Fruit fly (Drosophila melanogaster) whole organism, wandering third instar larva: ENCODE data around the gene RpL7.

Experiments
- Abd-B ChIP-seq: fragments of >200 bp; optimal IDR thresholded peaks from 2 replicates; lab custom pipeline; 2017; ENCODE audit warnings: missing biosample characterization, missing genetic modification characterization
- CG32264 ChIP-seq: fragments of 200-800 bp; sonication (Bioruptor generic); optimal IDR thresholded peaks from 2 replicates; lab custom pipeline; 2016; ENCODE audit warnings: missing biosample characterization, missing genetic modification characterization
- CG9705 ChIP-seq: fragments of 200-800 bp; sonication (Bioruptor generic); optimal IDR thresholded peaks from 2 replicates; lab custom pipeline; 2018; ENCODE audit warnings: missing biosample characterization, mild to moderate bottlenecking, missing genetic modification characterization
- CrebA ChIP-seq: fragments of 200-800 bp; sonication (Bioruptor generic); optimal IDR thresholded peaks from 2 replicates; lab custom pipeline; 2016; ENCODE audit warnings: missing biosample characterization, mild to moderate bottlenecking, missing genetic modification characterization, borderline replicate concordance
- Dfd ChIP-seq: fragments of >200 bp; optimal IDR thresholded peaks from 2 replicates; lab custom pipeline; 2017; ENCODE audit warnings: missing biosample characterization, missing genetic modification characterization
- Dif ChIP-seq: fragments of 200-275, 200-300 bp; sonication (Bioruptor generic); optimal IDR thresholded peaks from 2 replicates; lab custom pipeline; 2018; ENCODE audit warnings: missing biosample characterization, missing genetic modification characterization; ENCODE audit not compliant: partially characterized antibody
- GATAd ChIP-seq: sonication (Bioruptor generic); optimal IDR thresholded peaks from 2 replicates; lab custom pipeline; 2016; ENCODE audit warnings: missing biosample characterization, missing genetic modification characterization
- HLH106 ChIP-seq: fragments of 200-800 bp; optimal IDR thresholded peaks from 3 replicates; lab custom pipeline; 2019; ENCODE audit warnings: missing biosample characterization, mild to moderate bottlenecking, missing genetic modification characterization, moderate library complexity
- Hr78 ChIP-seq: fragments of >200 bp; optimal IDR thresholded peaks from 2 replicates; lab custom pipeline; 2017; ENCODE audit warnings: missing biosample characterization, missing genetic modification characterization
- Hr83 ChIP-seq: fragments of 200-300 bp; sonication (Bioruptor generic); optimal IDR thresholded peaks from 2 replicates; lab custom pipeline; 2016; ENCODE audit warnings: missing biosample characterization, mild to moderate bottlenecking, missing genetic modification characterization, moderate library complexity; ENCODE audit not compliant: poor library complexity, severe bottlenecking
- Mio ChIP-seq: sonication (Bioruptor generic); optimal IDR thresholded peaks from 2 replicates; lab custom pipeline; 2016; ENCODE audit warnings: missing biosample characterization, missing genetic modification characterization
- Myc ChIP-seq: fragments of >200 bp; optimal IDR thresholded peaks from 2 replicates; lab custom pipeline; 2017
- N ChIP-seq: fragments of >200 bp; optimal IDR thresholded peaks from 2 replicates; lab custom pipeline; 2018; ENCODE audit warnings: missing biosample characterization, missing external identifiers, missing genetic modification characterization
- Rel ChIP-seq, 2 experiments: fragments of 200-800 bp; sonication (Bioruptor generic) in 1 of 2; optimal IDR thresholded peaks; 2 replicates in 1 of 2; 3 replicates in 1 of 2; lab custom pipeline; 2016 to 2019; ENCODE audit warnings: mild to moderate bottlenecking in 2 of 2, missing biosample characterization in 2 of 2, missing genetic modification characterization in 2 of 2, moderate library complexity in 1 of 2
- br ChIP-seq: fragments of 200-800 bp; sonication (Bioruptor generic); optimal IDR thresholded peaks from 2 replicates; lab custom pipeline; 2016; ENCODE audit warnings: missing biosample characterization, missing genetic modification characterization
- brk ChIP-seq: fragments of 200-800 bp; sonication (Bioruptor generic); optimal IDR thresholded peaks from 2 replicates; lab custom pipeline; 2016; ENCODE audit warnings: missing biosample characterization, mild to moderate bottlenecking, missing genetic modification characterization
- dmrt93B ChIP-seq: fragments of 200-800 bp; sonication (Bioruptor generic); optimal IDR thresholded peaks from 2 replicates; lab custom pipeline; 2018; ENCODE audit warnings: missing biosample characterization, mild to moderate bottlenecking, missing genetic modification characterization
- dsf ChIP-seq: sonication (Bioruptor generic); optimal IDR thresholded peaks from 2 replicates; lab custom pipeline; 2016; ENCODE audit warnings: missing biosample characterization, missing genetic modification characterization, borderline replicate concordance
- ey ChIP-seq: fragments of 200-800 bp; sonication (Bioruptor generic); optimal IDR thresholded peaks from 2 replicates; lab custom pipeline; 2016; ENCODE audit warnings: missing biosample characterization, missing genetic modification characterization
- foxo ChIP-seq, 2 experiments: fragments of 200-800 bp; sonication (Bioruptor generic); optimal IDR thresholded peaks; 2 replicates in 1 of 2; 3 replicates in 1 of 2; lab custom pipeline; 2016 to 2017; ENCODE audit warnings: missing biosample characterization in 2 of 2, missing genetic modification characterization in 2 of 2
- fru ChIP-seq: fragments of 200-800 bp; sonication (Bioruptor generic); optimal IDR thresholded peaks from 3 replicates; lab custom pipeline; 2016; ENCODE audit warnings: missing biosample characterization, mild to moderate bottlenecking, missing genetic modification characterization
- h ChIP-seq: fragments of 200-800 bp; sonication (Bioruptor generic); optimal IDR thresholded peaks from 3 replicates; lab custom pipeline; 2016; ENCODE audit warnings: missing biosample characterization, mild to moderate bottlenecking, missing genetic modification characterization
- jim ChIP-seq: fragments of 175-275, 200-325 bp; sonication (Bioruptor generic); optimal IDR thresholded peaks from 2 replicates; lab custom pipeline; 2016; ENCODE audit warnings: missing biosample characterization, mild to moderate bottlenecking, missing genetic modification characterization
- lola ChIP-seq: fragments of >200 bp; optimal IDR thresholded peaks from 2 replicates; lab custom pipeline; 2017; ENCODE audit warnings: missing biosample characterization, missing genetic modification characterization
- pan ChIP-seq: fragments of >200 bp; optimal IDR thresholded peaks from 2 replicates; lab custom pipeline; 2017
- psq ChIP-seq: fragments of 200-800 bp; sonication (Bioruptor generic); optimal IDR thresholded peaks from 3 replicates; lab custom pipeline; 2017; ENCODE audit warnings: missing biosample characterization, mild to moderate bottlenecking, missing genetic modification characterization, moderate library complexity
- rgr ChIP-seq: fragments of 200-800 bp; sonication (Bioruptor generic); optimal IDR thresholded peaks from 3 replicates; lab custom pipeline; 2016; ENCODE audit warnings: missing biosample characterization, mild to moderate bottlenecking, missing genetic modification characterization
- sage ChIP-seq: fragments of 200-800 bp; sonication (Bioruptor generic); optimal IDR thresholded peaks from 2 replicates; lab custom pipeline; 2016; ENCODE audit warnings: missing biosample characterization, mild to moderate bottlenecking, missing genetic modification characterization
- sv ChIP-seq: fragments of 200-800 bp; sonication (Bioruptor generic); optimal IDR thresholded peaks from 3 replicates; lab custom pipeline; 2016; ENCODE audit warnings: missing biosample characterization, missing genetic modification characterization
- tai ChIP-seq: sonication (Bioruptor generic); optimal IDR thresholded peaks from 2 replicates; lab custom pipeline; 2016; ENCODE audit warnings: missing biosample characterization, missing genetic modification characterization
- woc ChIP-seq: sonication (Bioruptor generic); optimal IDR thresholded peaks from 2 replicates; lab custom pipeline; 2016; ENCODE audit warnings: missing biosample characterization, mild to moderate bottlenecking, missing genetic modification characterization

RpL7 gene

dm6 chr2L:10172402-10172801, 28.4 kb upstream of the RpL7 start, which contains the start of gene CG13137:
CG13137 (plus strand) TSS chr2L:10172702.
- no peak for TF ChIP-seq N (GFP tag; lab: Kevin White, UChicago)
- no peak for TF ChIP-seq br (GFP tag; lab: Kevin White, UChicago)
- no peak for TF ChIP-seq tai
- TF ChIP-seq sage (GFP tag; lab: Kevin White, UChicago): no peak
- TF ChIP-seq dmrt93B (GFP tag; lab: Kevin White, UChicago): no peak
- no peak for TF ChIP-seq CrebA (GFP tag; lab: Kevin White, UChicago)
- TF ChIP-seq Myc (lab: Kevin White, UChicago): no peak
- TF ChIP-seq jim: no peak
- TF ChIP-seq brk (GFP tag; lab: Kevin White, UChicago): no peak
- TF ChIP-seq CG32264 (GFP tag; lab: Kevin White, UChicago): no peak
- no peak for TF ChIP-seq Hr78 (GFP tag; lab: Kevin White, UChicago)
- no peak for TF ChIP-seq woc (GFP tag; lab: Kevin White, UChicago)
- no peak for TF ChIP-seq Mio (GFP tag; lab: Kevin White, UChicago)

- TF ChIP-seq Rel (GFP tag; optimal IDR thresholded peaks at IDR 0.05; lab: Kevin White, UChicago) (no peak), Rel (tag; optimal IDR thresholded peaks at IDR 0.05; lab: Kevin White, UChicago) (no peak), dmrt93B (GFP tag; lab: Kevin White, UChicago) (no peak), Myc (lab: Kevin White, UChicago) (no peak), pan (no peak), psq (GFP tag; lab: Kevin White, UChicago) (no peak), h (GFP tag; lab: Kevin White, UChicago) (no peak), dsf (no peak), rgr (no peak), Hr78 (GFP tag; lab: Kevin White, UChicago) (no peak), foxo (GFP tag; optimal IDR thresholded peaks at IDR 0.05; lab: Kevin White, UChicago) (no peak), lola (GFP tag; lab: Kevin White, UChicago) (no peak), br (GFP tag; lab: Kevin White, UChicago) (no peak), sage (GFP tag; lab: Kevin White, UChicago) (no peak), ey (no peak), GATAd (GFP tag; lab: Kevin White, UChicago) (no peak), Abd-B (GFP tag; lab: Kevin White, UChicago) (no peak)
Measured at dm6 chr2L:10180182-10180779, 20.5 kb upstream of the RpL7 start, which contains the start of gene CG44153. CG44153 (minus strand) TSS chr2L:10180256.

- TF ChIP-seq Dif (GFP tag; lab: Kevin White, UChicago) (no peak), br (GFP tag; lab: Kevin White, UChicago) (no peak), sv (no peak), Hr83 (GFP tag; lab: Kevin White, UChicago) (no peak), dsf (no peak)
Measured at dm6 chr2L:10191396-10191795, 9.4 kb upstream of the RpL7 start, which contains the start of gene Fum4. Fum4 (minus strand) TSS chr2L:10191496.

dm6 chr2L:10198911-10199310, 1.9 kb upstream of the RpL7 start, which contains the start of gene Sur:
Sur (minus strand) TSS chr2L:10199117.
- TF ChIP-seq Dif (GFP tag; lab: Kevin White, UChicago): no peak

dm6 chr2L:10201743-10202142, 939 bp downstream of the RpL7 start:
- no peak for TF ChIP-seq br (GFP tag; lab: Kevin White, UChicago)
- TF ChIP-seq CG32264 (GFP tag; lab: Kevin White, UChicago): no peak
- no peak for TF ChIP-seq HLH106
- TF ChIP-seq pan: no peak
- TF ChIP-seq fru (GFP tag; lab: Kevin White, UChicago): no peak

- TF ChIP-seq Hr78 (GFP tag; lab: Kevin White, UChicago) (no peak), CG32264 (GFP tag; lab: Kevin White, UChicago) (no peak), CG9705 (GFP tag; lab: Kevin White, UChicago) (no peak), Myc (lab: Kevin White, UChicago) (no peak), pan (no peak), Abd-B (GFP tag; lab: Kevin White, UChicago) (no peak), Dfd (GFP tag; lab: Kevin White, UChicago) (no peak), ey (no peak), sv (no peak), foxo (GFP tag; optimal IDR thresholded peaks at IDR 0.05; lab: Kevin White, UChicago) (no peak), br (GFP tag; lab: Kevin White, UChicago) (no peak), Rel (GFP tag; optimal IDR thresholded peaks at IDR 0.05; lab: Kevin White, UChicago) (no peak), Rel (tag; optimal IDR thresholded peaks at IDR 0.05; lab: Kevin White, UChicago) (no peak), h (GFP tag; lab: Kevin White, UChicago) (no peak), lola (GFP tag; lab: Kevin White, UChicago) (no peak), Mio (GFP tag; lab: Kevin White, UChicago) (no peak), dmrt93B (GFP tag; lab: Kevin White, UChicago) (no peak), tai (no peak)
Measured at dm6 chr2L:10203933-10204509, 3.2 kb downstream of the RpL7 start, which contains the start of gene CG34159. CG34159 (minus strand) TSS chr2L:10204317.
